Worm (Caenorhabditis elegans) whole organism, early embryonic: Measurements from ENCODE around the gene cri-2.

Experiments used
- B0310.2 ChIP-seq: sonication (generic microtip); optimal IDR thresholded peaks from 2 replicates; lab custom pipeline; 2016; ENCODE audit warnings: mild to moderate bottlenecking, missing genetic modification characterization, missing compliant biosample characterization
- ama-1 ChIP-seq: fragments of 150-350 bp; optimal IDR thresholded peaks from 2 replicates; lab custom pipeline; 2014
- scrt-1 ChIP-seq: fragments of 200-800 bp; sonication (Bioruptor generic); IDR thresholded peaks from 2 replicates; pipeline ENCODE4 v1.3.6; 2022; ENCODE audit warnings: missing genetic modification characterization, missing compliant biosample characterization

- TF ChIP-seq scrt-1 (GFP tag; lab: Robert Waterston, UW), result no peak
- no peak for TF ChIP-seq ama-1
- TF ChIP-seq B0310.2 (tag; lab: Kevin White, UChicago), result no peak
Measured at ce11 chrV:8221083-8221538, 19.5 kb downstream of the cri-2 start, which contains the start of the genes cogc-6 and air-1.
